Worm (Caenorhabditis elegans) whole organism, young adult: ENCODE data around the gene fbxa-222.
"Not testable (repeated sequence)": the region's sequence is repeated elsewhere in the genome, so short reads cannot be mapped to it uniquely, and the experiment has no call there.

ENCODE experiments used
- C06A6.2 ChIP-seq: fragments of 200-800 bp; sonication (Bioruptor generic); conservative IDR thresholded peaks from 2 replicates; pipeline ENCODE4 v1.3.6; 2022; ENCODE audit warnings: missing genetic modification characterization, missing compliant biosample characterization
- D2030.7 ChIP-seq: fragments of 200-800 bp; sonication (Bioruptor generic); IDR thresholded peaks from 2 replicates; pipeline ENCODE4 v1.3.6; 2022; ENCODE audit warnings: missing genetic modification reagents, missing genetic modification characterization, missing compliant biosample characterization
- F22D6.2 ChIP-seq: sonication (generic microtip); optimal IDR thresholded peaks from 2 replicates; lab custom pipeline; 2016; ENCODE audit warnings: mild to moderate bottlenecking, missing genetic modification characterization, missing compliant biosample characterization
- F33H1.4 ChIP-seq: fragments of 200-800 bp; sonication (Bioruptor generic); IDR thresholded peaks from 2 replicates; pipeline ENCODE4 v1.3.6; 2022; ENCODE audit warnings: missing genetic modification reagents, missing genetic modification characterization, missing compliant biosample characterization
- F39B2.1 ChIP-seq: fragments of 200-800 bp; sonication (Bioruptor generic); IDR thresholded peaks from 2 replicates; pipeline ENCODE4 v1.3.6; 2022; ENCODE audit warnings: missing genetic modification reagents, missing genetic modification characterization, missing compliant biosample characterization
- F52B5.7 ChIP-seq: sonication (generic microtip); optimal IDR thresholded peaks from 2 replicates; lab custom pipeline; 2016; ENCODE audit warnings: mild to moderate bottlenecking, missing genetic modification characterization, missing compliant biosample characterization
- Y53F4B.3 ChIP-seq: fragments of 200-800 bp; sonication (Bioruptor generic); IDR thresholded peaks from 2 replicates; pipeline ENCODE4 v1.3.6; 2022; ENCODE audit warnings: missing genetic modification reagents, missing genetic modification characterization, missing compliant biosample characterization
- Y53G8AR.9 ChIP-seq: fragments of 200-800 bp; sonication (Bioruptor generic); conservative IDR thresholded peaks from 2 replicates; pipeline ENCODE4 v1.3.6; 2022; ENCODE audit warnings: missing genetic modification reagents, missing genetic modification characterization, missing compliant biosample characterization
- Y56A3A.18 ChIP-seq: fragments of 200-800 bp; sonication (Bioruptor generic); IDR thresholded peaks from 2 replicates; pipeline ENCODE4 v1.3.6; 2022; ENCODE audit warnings: missing genetic modification reagents, missing genetic modification characterization, missing compliant biosample characterization
- akir-1 ChIP-seq: fragments of 200-800 bp; sonication (Bioruptor generic); optimal IDR thresholded peaks from 2 replicates; lab custom pipeline; 2018; ENCODE audit warnings: mild to moderate bottlenecking, missing genetic modification characterization, moderate library complexity, missing compliant biosample characterization
- aptf-2 ChIP-seq: fragments of 200-800 bp; sonication (Bioruptor generic); conservative IDR thresholded peaks from 2 replicates; pipeline ENCODE4 v1.3.6; 2022; ENCODE audit warnings: missing genetic modification reagents, missing genetic modification characterization, missing compliant biosample characterization
- atf-7 ChIP-seq: sonication (generic microtip); optimal IDR thresholded peaks from 2 replicates; lab custom pipeline; 2017; ENCODE audit warnings: mild to moderate bottlenecking, missing genetic modification characterization, missing compliant biosample characterization
- athp-1 ChIP-seq: sonication (generic microtip); optimal IDR thresholded peaks from 2 replicates; lab custom pipeline; 2017; ENCODE audit warnings: mild to moderate bottlenecking, missing genetic modification characterization, missing compliant biosample characterization
- attf-5 ChIP-seq: fragments of 200-800 bp; sonication (Bioruptor generic); optimal IDR thresholded peaks from 2 replicates; lab custom pipeline; 2018; ENCODE audit warnings: mild to moderate bottlenecking, missing genetic modification characterization, missing compliant biosample characterization
- egl-44 ChIP-seq: fragments of 200-800 bp; sonication (Bioruptor generic); IDR thresholded peaks from 2 replicates; pipeline ENCODE4 v1.3.6; 2022; ENCODE audit warnings: missing genetic modification reagents, missing genetic modification characterization, missing compliant biosample characterization
- ets-4 ChIP-seq: fragments of 200-800 bp; sonication (Bioruptor generic); optimal IDR thresholded peaks from 2 replicates; lab custom pipeline; 2018; ENCODE audit warnings: mild to moderate bottlenecking, missing genetic modification characterization, missing compliant biosample characterization
- fkh-3 ChIP-seq: sonication (generic microtip); optimal IDR thresholded peaks from 2 replicates; lab custom pipeline; 2016; ENCODE audit warnings: mild to moderate bottlenecking, missing genetic modification characterization, missing compliant biosample characterization
- hlh-26 ChIP-seq: fragments of 200-800 bp; sonication (Bioruptor generic); conservative IDR thresholded peaks from 2 replicates; pipeline ENCODE4 v1.3.6; 2022; ENCODE audit warnings: missing genetic modification reagents, missing genetic modification characterization, missing compliant biosample characterization
- hmg-1.2 ChIP-seq: fragments of 200-800 bp; sonication (Bioruptor generic); IDR thresholded peaks from 2 replicates; pipeline ENCODE4 v1.3.6; 2022; ENCODE audit warnings: missing genetic modification reagents, missing genetic modification characterization, missing compliant biosample characterization
- hsf-1 ChIP-seq: fragments of 200-800 bp; sonication (Bioruptor generic); IDR thresholded peaks from 2 replicates; pipeline ENCODE4 v1.3.6; 2022; ENCODE audit warnings: missing genetic modification reagents, missing genetic modification characterization, missing compliant biosample characterization
- madf-10 ChIP-seq: sonication (generic microtip); optimal IDR thresholded peaks from 2 replicates; lab custom pipeline; 2016; ENCODE audit warnings: mild to moderate bottlenecking, missing genetic modification characterization, missing compliant biosample characterization
- mcd-1 ChIP-seq: fragments of 200-800 bp; sonication (Bioruptor generic); IDR thresholded peaks from 2 replicates; pipeline ENCODE4 v1.3.6; 2022; ENCODE audit warnings: missing genetic modification reagents, missing genetic modification characterization, missing compliant biosample characterization
- mel-28 ChIP-seq: sonication (generic microtip); optimal IDR thresholded peaks from 2 replicates; lab custom pipeline; 2016; ENCODE audit warnings: borderline replicate concordance, mild to moderate bottlenecking, missing genetic modification characterization, missing compliant biosample characterization
- nfyb-1 ChIP-seq: fragments of 200-800 bp; sonication (Bioruptor generic); IDR thresholded peaks from 2 replicates; pipeline ENCODE4 v1.3.6; 2022; ENCODE audit warnings: missing genetic modification reagents, missing genetic modification characterization, missing compliant biosample characterization
- nhr-179 ChIP-seq: sonication (generic microtip); optimal IDR thresholded peaks from 2 replicates; lab custom pipeline; 2016; ENCODE audit warnings: mild to moderate bottlenecking, missing genetic modification characterization, missing compliant biosample characterization
- nhr-80 ChIP-seq: sonication (generic microtip); optimal IDR thresholded peaks from 2 replicates; lab custom pipeline; 2016; ENCODE audit warnings: missing genetic modification characterization, missing compliant biosample characterization
- pha-4 ChIP-seq: fragments of 150-350 bp; sonication (generic microtip); optimal IDR thresholded peaks from 2 replicates; lab custom pipeline; 2014; ENCODE audit warnings: missing biosample characterization, missing genetic modification reagents, missing genetic modification characterization
- repo-1 ChIP-seq: sonication (generic microtip); optimal IDR thresholded peaks from 2 replicates; lab custom pipeline; 2017; ENCODE audit warnings: mild to moderate bottlenecking, missing genetic modification characterization, missing compliant biosample characterization
- tbx-9 ChIP-seq: sonication (generic microtip); optimal IDR thresholded peaks from 2 replicates; lab custom pipeline; 2016; ENCODE audit warnings: borderline replicate concordance, missing genetic modification characterization, inconsistent platforms, missing compliant biosample characterization
- ztf-18 ChIP-seq: sonication (generic microtip); optimal IDR thresholded peaks from 2 replicates; lab custom pipeline; 2016; ENCODE audit warnings: missing genotype, mild to moderate bottlenecking, missing genetic modification characterization, missing compliant biosample characterization

Gene fbxa-222

DNA sequence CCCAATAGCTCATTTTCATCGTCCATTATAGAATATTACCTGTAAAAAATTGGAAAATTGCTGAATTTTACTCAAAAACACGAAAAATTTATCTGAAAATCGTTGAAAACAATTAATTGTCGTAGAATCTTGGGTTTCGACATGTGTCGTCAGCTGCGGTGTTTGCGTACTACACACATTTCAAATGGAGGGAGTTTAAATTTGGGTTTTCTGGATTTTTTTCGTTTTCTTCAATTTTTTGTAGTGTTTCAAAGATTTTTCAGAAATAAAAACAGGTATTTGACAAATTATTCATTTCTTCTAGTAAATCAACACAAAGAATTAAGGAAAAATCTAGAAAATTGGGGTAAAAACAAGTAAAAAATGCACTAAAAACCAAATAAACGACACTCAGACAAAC, 12.4 kb upstream of the fbxa-222 start, which contains the start of gene Y73B3A.4:
TSS of gene Y73B3A.4 (minus strand) at position 41 of the 400 bp plus-strand sequence.
- TF ChIP-seq D2030.7 (GFP tag; lab: Robert Waterston, UW): 0 out of 2 replicates have a peak, but pooled peaks have one; percentile 12
- TF ChIP-seq F33H1.4 (GFP tag; lab: Robert Waterston, UW): 0 out of 2 replicates have a peak, but pooled peaks have one; percentile 20

- TF ChIP-seq Y53F4B.3; hmg-1.2 (GFP tag; lab: Robert Waterston, UW); Y56A3A.18 (GFP tag; lab: Robert Waterston, UW): not testable (repeated sequence)
- TF ChIP-seq, all 124 proteins: peak for 0; not testable (repeated sequence) for 124
These were observed 8.3 kb upstream of the fbxa-222 start, which contains the start of gene elk-2 for ce11 chrX:108929-109328. TSS of gene elk-2 (minus strand) at chrX:109029.

DNA sequence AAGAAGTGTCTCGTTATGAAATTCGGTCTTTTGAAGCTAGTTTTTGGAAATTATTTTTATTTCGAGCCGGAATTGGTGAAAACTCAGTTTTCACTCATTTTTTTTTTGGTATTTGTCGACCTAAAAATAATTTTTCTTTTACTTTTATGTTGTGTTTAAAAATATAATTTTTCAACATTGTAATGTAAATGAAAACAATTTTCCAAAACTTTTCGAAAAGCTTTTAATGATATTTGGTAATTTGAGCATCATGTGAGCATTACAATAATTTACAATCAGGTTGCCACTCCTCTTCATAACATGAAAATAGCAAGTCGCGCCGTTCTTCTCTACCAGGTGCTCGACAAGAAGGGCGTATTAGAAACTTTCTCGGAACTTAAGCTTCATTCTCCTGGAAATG, 2.8 kb upstream of the fbxa-222 start, which contains the start of gene fbxa-221:
TSS of gene fbxa-221 (plus strand) at position 301 of the 400 bp plus-strand sequence.
- TF ChIP-seq F22D6.2 (tag; lab: Kevin White, UChicago); atf-7 (tag; lab: Kevin White, UChicago); C06A6.2 (GFP tag; lab: Robert Waterston, UW): not testable (repeated sequence)

DNA sequence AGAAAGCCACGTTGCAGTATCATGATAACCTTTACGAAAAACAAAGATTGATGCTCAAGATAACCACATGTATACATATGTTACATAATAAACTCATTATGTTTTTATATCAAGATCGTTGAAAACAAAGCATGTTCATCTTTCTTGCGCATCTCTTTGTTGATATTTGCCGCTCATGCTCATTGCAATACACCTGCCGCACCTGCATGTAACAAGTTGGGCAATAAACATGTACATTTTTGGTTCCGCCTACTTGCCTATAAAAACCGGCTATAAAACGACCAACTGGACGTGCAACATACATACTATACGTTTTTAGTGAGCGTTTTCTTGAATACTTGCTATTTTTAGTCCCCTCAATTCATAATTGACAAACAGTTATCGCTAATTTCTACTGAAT, 2.2 kb downstream of the fbxa-222 start, which contains the start of gene fbxa-16:
TSS of gene fbxa-16 (plus strand) at position 301 of the 400 bp plus-strand sequence.
- TF ChIP-seq egl-44, hlh-26, mcd-1 (GFP tag; lab: Robert Waterston, UW): not testable (repeated sequence)

ce11 chrX:141149-141548, 24.0 kb downstream of the fbxa-222 start, which contains the start of gene Y73B3A.8:
TSS of gene Y73B3A.8 (minus strand) at chrX:141249.
- TF ChIP-seq madf-10 (tag; lab: Kevin White, UChicago) (no peak), attf-5 (GFP tag; lab: Kevin White, UChicago) (no peak), C06A6.2 (GFP tag; lab: Robert Waterston, UW) (no peak), pha-4 (tag; lab: Kevin White, UChicago) (no peak), nhr-179 (no peak), fkh-3 (tag; lab: Kevin White, UChicago) (no peak), aptf-2 (GFP tag; lab: Robert Waterston, UW) (no peak), nhr-80 (no peak), mel-28 (tag; lab: Kevin White, UChicago) (no peak), repo-1 (tag; lab: Kevin White, UChicago) (no peak), hsf-1 (GFP tag; lab: Robert Waterston, UW) (no peak), nfyb-1 (GFP tag; lab: Robert Waterston, UW) (no peak), F39B2.1 (GFP tag; lab: Robert Waterston, UW) (no peak), akir-1 (GFP tag; lab: Kevin White, UChicago) (no peak), ets-4 (GFP tag; lab: Kevin White, UChicago) (no peak), tbx-9 (no peak), ztf-18 (tag; lab: Kevin White, UChicago) (no peak), F52B5.7 (no peak), athp-1 (tag; lab: Kevin White, UChicago) (no peak), Y53G8AR.9 (GFP tag; lab: Robert Waterston, UW) (no peak)
- TF ChIP-seq, all 124 proteins: peak for 0
